Worm (Caenorhabditis elegans) whole organism, late embryonic: ENCODE data around the gene kvs-4.
A peak's percentile ranks its signal among the peaks of the same experiment; 100 is the strongest.

Experiments used
- T23F11.4 ChIP-seq: fragments of 200-800 bp; sonication (Bioruptor generic); optimal IDR thresholded peaks from 2 replicates; lab custom pipeline; 2018; ENCODE audit warnings: mild to moderate bottlenecking, missing genetic modification characterization, missing compliant biosample characterization
- ceh-14 ChIP-seq: sonication (generic microtip); optimal IDR thresholded peaks from 2 replicates; lab custom pipeline; 2016; ENCODE audit warnings: missing genotype, missing genetic modification characterization, missing compliant biosample characterization
- ceh-48 ChIP-seq: sonication (generic microtip); optimal IDR thresholded peaks from 2 replicates; lab custom pipeline; 2016; ENCODE audit warnings: missing genetic modification characterization, inconsistent platforms, missing compliant biosample characterization
- ceh-9 ChIP-seq: sonication (generic microtip); optimal IDR thresholded peaks from 2 replicates; lab custom pipeline; 2016; ENCODE audit warnings: mild to moderate bottlenecking, missing genetic modification characterization, inconsistent platforms, missing compliant biosample characterization
- che-1 ChIP-seq: sonication (generic microtip); optimal IDR thresholded peaks from 2 replicates; lab custom pipeline; 2016; ENCODE audit warnings: mild to moderate bottlenecking, missing genetic modification characterization, missing compliant biosample characterization
- elt-4 ChIP-seq: sonication (generic microtip); optimal IDR thresholded peaks from 2 replicates; lab custom pipeline; 2016; ENCODE audit warnings: missing genetic modification characterization, missing compliant biosample characterization
- ets-4 ChIP-seq: sonication (generic microtip); optimal IDR thresholded peaks from 2 replicates; lab custom pipeline; 2016; ENCODE audit warnings: missing genetic modification characterization, missing compliant biosample characterization
- eyg-1 ChIP-seq: sonication (generic microtip); optimal IDR thresholded peaks from 2 replicates; lab custom pipeline; 2016; ENCODE audit warnings: missing genotype, missing genetic modification characterization, missing compliant biosample characterization
- fkh-10 ChIP-seq: fragments of 150-350 bp; optimal IDR thresholded peaks from 2 replicates; lab custom pipeline; 2014; ENCODE audit warnings: missing biosample characterization, missing genetic modification reagents, missing genetic modification characterization
- hlh-30 ChIP-seq: sonication (generic microtip); optimal IDR thresholded peaks from 2 replicates; lab custom pipeline; 2017; ENCODE audit warnings: antibody characterized with exemption, missing genetic modification characterization, missing compliant biosample characterization; ENCODE audit not compliant: insufficient read depth
- hlh-6 ChIP-seq: sonication (generic microtip); optimal IDR thresholded peaks from 2 replicates; lab custom pipeline; 2016; ENCODE audit warnings: missing genotype, missing genetic modification characterization, missing compliant biosample characterization
- hlh-8 ChIP-seq: sonication (generic microtip); optimal IDR thresholded peaks from 2 replicates; lab custom pipeline; 2016; ENCODE audit warnings: missing genotype, missing genetic modification characterization, missing compliant biosample characterization
- lim-6 ChIP-seq: sonication (generic microtip); optimal IDR thresholded peaks from 2 replicates; lab custom pipeline; 2016; ENCODE audit warnings: missing genetic modification characterization, missing compliant biosample characterization
- mec-3 ChIP-seq: sonication (generic microtip); optimal IDR thresholded peaks from 2 replicates; lab custom pipeline; 2016; ENCODE audit warnings: borderline replicate concordance, missing genetic modification characterization, missing compliant biosample characterization
- npax-4 ChIP-seq: sonication (generic microtip); optimal IDR thresholded peaks from 2 replicates; lab custom pipeline; 2016; ENCODE audit warnings: missing genetic modification characterization, missing compliant biosample characterization
- odd-2 ChIP-seq: sonication (generic microtip); optimal IDR thresholded peaks from 2 replicates; lab custom pipeline; 2017; ENCODE audit warnings: antibody characterized with exemption, mild to moderate bottlenecking, missing genetic modification characterization, missing compliant biosample characterization
- pat-9 ChIP-seq: fragments of 200-800 bp; sonication (Bioruptor generic); optimal IDR thresholded peaks from 2 replicates; lab custom pipeline; 2018; ENCODE audit warnings: mild to moderate bottlenecking, missing genetic modification characterization, moderate library complexity, missing compliant biosample characterization
- pax-1 ChIP-seq: fragments of 150-350 bp; optimal IDR thresholded peaks from 2 replicates; lab custom pipeline; 2014; ENCODE audit warnings: missing biosample characterization, missing genetic modification characterization
- pha-4 ChIP-seq: fragments of 150-350 bp; optimal IDR thresholded peaks from 2 replicates; lab custom pipeline; 2018; ENCODE audit warnings: missing biosample characterization, missing genetic modification reagents, missing genetic modification characterization
- unc-86 ChIP-seq: sonication (generic microtip); optimal IDR thresholded peaks from 2 replicates; lab custom pipeline; 2016; ENCODE audit warnings: missing genetic modification characterization, missing compliant biosample characterization

Gene kvs-4

ce11 chrIII:11068553-11068952, 56.2 kb downstream of the kvs-4 start, which contains the start of gene W09D6.1:
W09D6.1 (plus strand) TSS chrIII:11068853.
- no peak for TF ChIP-seq hlh-8 (tag; lab: Kevin White, UChicago)
- no peak for TF ChIP-seq odd-2
- TF ChIP-seq npax-4, result no peak
- TF ChIP-seq unc-86, result no peak

DNA sequence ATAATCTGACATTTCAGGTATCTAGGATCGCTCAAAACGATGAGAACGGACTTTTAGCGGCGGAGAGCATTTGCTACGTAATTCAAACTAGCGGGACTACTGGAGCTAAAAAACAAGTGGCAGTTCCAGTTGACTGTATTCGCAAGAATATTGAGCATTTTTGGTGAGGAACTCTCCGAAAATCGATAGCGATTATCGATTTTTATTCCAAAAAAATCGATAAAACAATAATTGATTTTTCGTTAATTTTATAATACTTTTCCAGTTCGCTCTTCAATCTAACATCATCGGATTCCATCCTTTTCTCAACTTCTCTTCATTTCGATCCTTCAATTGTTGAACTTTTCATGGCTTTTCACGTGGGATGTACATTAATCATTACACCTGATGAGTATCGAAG, 56.9 kb downstream of the kvs-4 start:
- TF ChIP-seq hlh-30 (tag; lab: Kevin White, UChicago) (no peak), ceh-9 (no peak), mec-3 (tag; lab: Kevin White, UChicago) (no peak), pat-9 (tag; lab: Kevin White, UChicago) (no peak), fkh-10 (GFP tag; lab: Kevin White, UChicago) (no peak), lim-6 (tag; lab: Kevin White, UChicago) (no peak), pax-1 (tag; lab: Kevin White, UChicago) (no peak), ceh-14 (tag; lab: Kevin White, UChicago) (no peak)

DNA sequence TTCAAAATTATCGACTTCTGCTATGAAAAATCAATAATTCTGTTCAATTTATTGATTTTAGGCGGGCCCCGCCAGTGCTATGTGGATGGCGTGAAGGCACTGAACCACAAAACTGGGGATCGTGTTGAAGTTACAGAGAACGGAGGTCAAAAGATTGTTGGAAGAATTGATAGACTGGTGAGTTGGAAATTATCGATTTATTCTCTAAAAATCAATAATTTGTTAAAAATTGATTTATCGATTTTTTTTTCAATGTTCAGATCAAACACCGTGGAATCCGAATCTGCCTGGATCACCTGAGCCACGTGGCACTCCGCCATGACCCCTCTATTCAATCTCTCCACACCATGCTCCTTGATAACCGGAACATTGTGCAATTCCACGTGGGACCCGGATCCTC, 57.8 kb downstream of the kvs-4 start:
- TF ChIP-seq eyg-1 (no peak), ceh-48 (tag; lab: Kevin White, UChicago) (peak; percentile 1)

DNA sequence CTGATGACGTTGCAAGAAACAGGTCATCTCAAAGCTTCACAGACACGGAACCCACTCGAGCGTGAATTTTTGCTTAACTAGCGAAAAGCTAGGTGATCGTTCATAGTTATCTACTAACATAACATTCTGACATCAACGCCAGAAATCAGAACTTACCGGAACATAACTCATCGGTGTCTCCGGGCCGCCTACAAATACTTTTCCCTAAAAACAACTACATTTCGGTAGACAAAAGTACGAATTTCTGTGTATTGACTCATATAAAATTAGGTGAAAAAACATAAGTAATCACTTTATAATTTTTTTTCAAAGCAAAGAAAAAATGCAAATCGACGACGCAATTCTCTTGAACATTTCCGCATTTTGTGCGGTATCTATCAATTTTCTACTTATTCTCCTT, 61.9 kb downstream of the kvs-4 start, which contains the start of gene str-261:
Gene str-261 (plus strand): TSS at position 301 of the 400 bp plus-strand sequence.
- TF ChIP-seq pha-4 (tag; lab: Kevin White, UChicago), result no peak
- no peak for TF ChIP-seq T23F11.4
- TF ChIP-seq fkh-10 (GFP tag; lab: Kevin White, UChicago), result no peak
- TF ChIP-seq elt-4 (tag; lab: Kevin White, UChicago), result no peak
- no peak for TF ChIP-seq che-1 (tag; lab: Kevin White, UChicago)
- no peak for TF ChIP-seq hlh-6 (tag; lab: Kevin White, UChicago)
- TF ChIP-seq ets-4 (tag; lab: Kevin White, UChicago), result no peak
- no peak for TF ChIP-seq pat-9 (tag; lab: Kevin White, UChicago)
